Fruit fly (Drosophila melanogaster): ENCODE measurements around the gene mtd.

The mtd gene

DNA sequence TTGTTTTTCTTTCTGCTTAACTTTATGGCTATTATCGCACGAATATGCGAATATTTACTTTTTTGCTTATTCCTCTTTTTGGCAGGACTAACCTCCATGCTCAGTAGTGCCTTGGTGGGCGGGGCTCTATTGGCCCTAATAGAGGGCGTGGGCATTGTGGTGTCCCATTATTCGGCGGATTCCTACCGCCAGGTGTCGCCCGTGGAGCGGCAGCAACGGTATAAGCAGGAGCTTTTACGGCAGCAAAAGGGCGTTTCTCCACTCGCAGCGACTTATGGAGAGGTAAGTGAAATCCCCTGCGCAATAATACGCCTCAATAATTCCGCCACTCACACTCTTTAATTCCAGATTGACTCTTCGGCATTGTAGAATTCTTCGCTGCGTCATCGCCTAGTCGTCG, 49.6 kb downstream of the mtd start (continued):
- TF ChIP-seq lbe (GFP tag; optimal IDR thresholded peaks at IDR 0.05) = no peak
- no peak for TF ChIP-seq CG18764 (GFP tag; optimal IDR thresholded peaks at IDR 0.05)
- TF ChIP-seq HLH54F (GFP tag; optimal IDR thresholded peaks at IDR 0.05) = no peak
- TF ChIP-seq tgo (GFP tag; IDR thresholded peaks at IDR 0.05) = no peak
- no peak for TF ChIP-seq klu (GFP tag; IDR thresholded peaks at IDR 0.05)
- no peak for TF ChIP-seq Myb (GFP tag; optimal IDR thresholded peaks at IDR 0.05)
- no peak for TF ChIP-seq CG16813 (GFP tag; IDR thresholded peaks at IDR 0.05; ENCODE audit: partially characterized antibody)
- no peak for TF ChIP-seq CG13775 (GFP tag; optimal IDR thresholded peaks at IDR 0.05)
- TF ChIP-seq stc (GFP tag; IDR thresholded peaks at IDR 0.05) = no peak; the same call in 1 of the 2 replicates
- no peak for TF ChIP-seq CG3847 (GFP tag; IDR thresholded peaks at IDR 0.05)
- no peak for TF ChIP-seq cad (GFP tag; optimal IDR thresholded peaks at IDR 0.05)
- peak; percentile 74 for TF ChIP-seq lab (GFP tag; optimal IDR thresholded peaks at IDR 0.05)
- TF ChIP-seq Ada2b (GFP tag; IDR thresholded peaks at IDR 0.05) = no peak
- no peak for TF ChIP-seq tx (GFP tag; optimal IDR thresholded peaks at IDR 0.05)
- no peak for TF ChIP-seq eyg (GFP tag; optimal IDR thresholded peaks at IDR 0.05)
- TF ChIP-seq so (GFP tag; IDR thresholded peaks at IDR 0.05) = no peak
- peak; percentile 23 for TF ChIP-seq ewg (GFP tag; optimal IDR thresholded peaks at IDR 0.05)
- TF ChIP-seq slbo (GFP tag; IDR thresholded peaks at IDR 0.05) = no peak
- TF ChIP-seq CG6765 (GFP tag; optimal IDR thresholded peaks at IDR 0.05) = no peak
- no peak for TF ChIP-seq C15 (GFP tag; IDR thresholded peaks at IDR 0.05)
- TF ChIP-seq CG17568 (GFP tag; optimal IDR thresholded peaks at IDR 0.05) = no peak
- TF ChIP-seq fd3F (GFP tag; optimal IDR thresholded peaks at IDR 0.05) = no peak
- TF ChIP-seq CG17829 (tag; optimal IDR thresholded peaks at IDR 0.05) = peak; percentile 22
- TF ChIP-seq Doc3 (GFP tag; IDR thresholded peaks at IDR 0.05; ENCODE audit: partially characterized antibody) = no peak
- TF ChIP-seq ems (GFP tag; optimal IDR thresholded peaks at IDR 0.05) = no peak
- 0 out of 2 replicates have a peak, but pooled peaks have one; percentile 10 for TF ChIP-seq esg (GFP tag; conservative IDR thresholded peaks at IDR 0.05)
- no peak for TF ChIP-seq CG10565 (GFP tag; optimal IDR thresholded peaks at IDR 0.05)
- TF ChIP-seq ind (GFP tag; optimal IDR thresholded peaks at IDR 0.05) = peak; percentile 17
- 0 out of 3 replicates have a peak, but pooled peaks have one; percentile 43 for TF ChIP-seq ken (GFP tag; IDR thresholded peaks at IDR 0.05)
- TF ChIP-seq dati (GFP tag; IDR thresholded peaks at IDR 0.05) = no peak
- TF ChIP-seq aop (GFP tag; IDR thresholded peaks at IDR 0.05) = no peak
- TF ChIP-seq Mes4 (GFP tag; optimal IDR thresholded peaks at IDR 0.05) = peak; percentile 34
- TF ChIP-seq CG13424 (tag; optimal IDR thresholded peaks at IDR 0.05) = peak; percentile 19
- no peak for TF ChIP-seq maf-S (GFP tag; optimal IDR thresholded peaks at IDR 0.05)
- TF ChIP-seq ato (GFP tag; IDR thresholded peaks at IDR 0.05; ENCODE audit: partially characterized antibody) = no peak
- no peak for TF ChIP-seq gem (tag; optimal IDR thresholded peaks at IDR 0.05)
- peak; percentile 4 for TF ChIP-seq PHDP (tag; optimal IDR thresholded peaks at IDR 0.05)
- TF ChIP-seq ci (GFP tag; IDR thresholded peaks at IDR 0.05) = peak; percentile 83
- no peak for TF ChIP-seq Gsc (GFP tag; IDR thresholded peaks at IDR 0.05)
- TF ChIP-seq CG15269 (tag; optimal IDR thresholded peaks at IDR 0.05) = peak; percentile 30
- TF ChIP-seq fd64A (GFP tag; optimal IDR thresholded peaks at IDR 0.05) = peak; percentile 8
- TF ChIP-seq ssp (GFP tag; IDR thresholded peaks at IDR 0.05) = no peak
- no peak for TF ChIP-seq eve (GFP tag; optimal IDR thresholded peaks at IDR 0.05)
- TF ChIP-seq CG18476 (GFP tag; optimal IDR thresholded peaks at IDR 0.05) = no peak
- TF ChIP-seq CG9609 (GFP tag; optimal IDR thresholded peaks at IDR 0.05) = no peak
- TF ChIP-seq Bteb2 (GFP tag; optimal IDR thresholded peaks at IDR 0.05) = no peak
- no peak for TF ChIP-seq CG13287 (GFP tag; IDR thresholded peaks at IDR 0.05; ENCODE audit: partially characterized antibody)
- TF ChIP-seq Atf6 (GFP tag; IDR thresholded peaks at IDR 0.05) = no peak
- TF ChIP-seq grau (tag; optimal IDR thresholded peaks at IDR 0.05) = peak; percentile 10
- TF ChIP-seq kah (GFP tag; optimal IDR thresholded peaks at IDR 0.05) = peak; percentile 34
- TF ChIP-seq Asciz (GFP tag; optimal IDR thresholded peaks at IDR 0.05) = no peak
- TF ChIP-seq CG14667 (GFP tag; IDR thresholded peaks at IDR 0.05) = no peak

All from whole organism, embryonic.